Worm (Caenorhabditis elegans): ENCODE results near the gene B0554.5.

- TF ChIP-seq die-1 (tag; optimal IDR thresholded peaks at IDR 0.05) (no peak), unc-130 (GFP tag; optimal IDR thresholded peaks at IDR 0.05) (no peak), nhr-179 (tag; optimal IDR thresholded peaks at IDR 0.05) (no peak)
These were observed 39.7 kb upstream of the B0554.5 start for ce11 chrV:384511-384910.
